Worm (Caenorhabditis elegans): ENCODE data around the gene tag-18.

- no peak for TF ChIP-seq elt-1 (tag; optimal IDR thresholded peaks at IDR 0.05)
- TF ChIP-seq nhr-237 (tag; optimal IDR thresholded peaks at IDR 0.05) = no peak
- no peak for TF ChIP-seq nhr-23 (tag; optimal IDR thresholded peaks at IDR 0.05)
- no peak for TF ChIP-seq elt-3 (tag; optimal IDR thresholded peaks at IDR 0.05)
- TF ChIP-seq nhr-76 (tag; optimal IDR thresholded peaks at IDR 0.05) = no peak
- no peak for TF ChIP-seq fos-1 (tag; optimal IDR thresholded peaks at IDR 0.05)
- TF ChIP-seq nhr-11 (tag; optimal IDR thresholded peaks at IDR 0.05) = no peak
- no peak for TF ChIP-seq nhr-25 (tag; optimal IDR thresholded peaks at IDR 0.05)
- no peak for TF ChIP-seq egl-5 (tag; optimal IDR thresholded peaks at IDR 0.05)
Measured at ce11 chrX:3758399-3758798, 24.6 kb upstream of the tag-18 start, which contains the start of gene T14G12.12.

Measured in whole organism, L3 larva.